Fruit fly (Drosophila melanogaster) S2 (cell line): ENCODE measurements around the gene CG32436.

ENCODE experiments used
- CG8478 ChIP-seq: fragments of >200 bp; optimal IDR thresholded peaks from 2 replicates; lab custom pipeline; 2018
- CTCF ChIP-seq, 2 experiments: fragments of >200 bp; optimal IDR thresholded peaks; 2 replicates each; lab custom pipeline; 2018

dm6 chr3L:21303659-21304058 lies 40.2 kb upstream of the CG32436 start:
- TF ChIP-seq CG8478 (lab: Kevin White, UChicago), result no peak
- no peak for TF ChIP-seq CTCF (optimal IDR thresholded peaks at IDR 0.05; lab: Kevin White, UChicago)
